Worm (Caenorhabditis elegans): ENCODE results near the gene ZK666.11.

ZK666.11 gene

DNA sequence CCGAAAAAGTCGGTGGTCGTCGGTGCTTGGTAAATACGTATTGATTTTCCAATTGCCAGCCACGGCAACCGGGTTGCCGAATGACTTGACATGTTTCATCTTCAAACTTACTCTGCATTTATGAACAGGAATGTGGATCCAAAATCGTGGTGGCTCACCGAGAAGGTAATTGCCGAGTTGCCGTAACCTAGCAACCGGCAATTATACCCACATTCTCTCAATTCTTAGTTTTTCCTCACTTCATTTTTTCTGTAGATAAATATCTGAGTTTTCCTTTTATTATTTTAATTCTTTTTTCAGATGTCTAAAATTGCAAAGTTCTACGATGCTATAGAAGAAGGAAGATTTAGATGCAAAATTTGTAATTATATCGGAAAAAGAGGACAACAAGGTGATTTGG is 29.7 kb upstream of the ZK666.11 start, which contains the start of gene ZK673.4:
Gene ZK673.4 (plus strand): TSS at position 301 of the 400 bp plus-strand sequence.
- TF ChIP-seq him-1 (tag; optimal IDR thresholded peaks at IDR 0.05): no peak
- no peak for TF ChIP-seq W03F9.2 (tag; optimal IDR thresholded peaks at IDR 0.05)
- no peak for TF ChIP-seq dao-5 (tag; optimal IDR thresholded peaks at IDR 0.05)

DNA sequence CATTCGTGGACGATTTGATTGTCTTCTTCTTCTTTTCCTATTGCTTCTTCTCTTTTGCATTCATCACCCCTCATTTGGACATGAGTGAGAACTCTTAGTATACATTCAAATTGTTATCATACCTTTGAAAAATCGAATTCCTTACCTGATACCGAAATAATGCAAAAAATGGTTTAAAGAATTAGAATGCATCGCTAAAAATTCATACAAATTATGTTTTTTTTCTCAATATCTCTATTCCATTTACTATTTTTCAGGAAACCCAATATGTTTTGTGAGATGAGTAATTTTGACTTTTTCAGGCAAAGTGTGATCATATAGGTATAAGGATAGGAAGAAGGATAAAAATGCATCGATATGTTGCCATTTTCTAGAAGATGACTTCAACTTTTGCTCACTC is 25.3 kb upstream of the ZK666.11 start, which contains the start of gene ZK673.11:
Gene ZK673.11 (plus strand): TSS at position 301 of the 400 bp plus-strand sequence.
- TF ChIP-seq him-1 (tag; optimal IDR thresholded peaks at IDR 0.05) (no peak), W03F9.2 (tag; optimal IDR thresholded peaks at IDR 0.05) (no peak), dao-5 (tag; optimal IDR thresholded peaks at IDR 0.05) (no peak)

ce11 chrII:10461207-10461606 is 21.1 kb upstream of the ZK666.11 start, which contains the start of gene ZK673.5:
TSS of gene ZK673.5 (plus strand) at chrII:10461507.
- TF ChIP-seq W03F9.2 (tag; optimal IDR thresholded peaks at IDR 0.05): no peak
- no peak for TF ChIP-seq him-1 (tag; optimal IDR thresholded peaks at IDR 0.05)
- TF ChIP-seq dao-5 (tag; optimal IDR thresholded peaks at IDR 0.05): no peak

ce11 chrII:10464230-10464920 is 17.9 kb upstream of the ZK666.11 start, which contains the start of the genes ZK673.6 and sdz-37:
TSS of gene ZK673.6 (minus strand) at chrII:10464330.
TSS of gene sdz-37 (plus strand) at chrII:10464870.
- no peak for TF ChIP-seq him-1 (tag; optimal IDR thresholded peaks at IDR 0.05)
- TF ChIP-seq dao-5 (tag; optimal IDR thresholded peaks at IDR 0.05): no peak
- no peak for TF ChIP-seq W03F9.2 (tag; optimal IDR thresholded peaks at IDR 0.05)

DNA sequence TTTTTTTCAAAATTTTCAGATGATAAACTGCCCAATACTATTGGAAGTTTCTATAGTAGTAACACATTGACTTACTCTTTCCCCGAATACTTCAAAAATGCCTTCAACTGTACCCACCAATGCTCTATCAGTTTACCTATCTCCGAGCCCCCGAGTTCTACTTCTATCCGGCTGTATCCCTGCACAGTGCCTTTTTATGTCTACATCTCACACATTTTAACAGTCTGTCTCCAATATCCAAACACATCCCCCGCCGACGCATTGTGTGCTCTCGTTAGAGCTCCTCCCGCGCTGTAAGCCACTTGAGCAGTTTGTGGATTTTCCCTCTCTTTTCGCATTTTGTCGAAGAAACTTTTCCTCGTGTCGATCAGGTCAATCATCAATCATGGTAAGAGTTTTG is 15.8 kb upstream of the ZK666.11 start, which contains the start of gene tnc-2:
Gene tnc-2 (plus strand): TSS at position 301 of the 400 bp plus-strand sequence.
- TF ChIP-seq him-1 (tag; optimal IDR thresholded peaks at IDR 0.05) (no peak), W03F9.2 (tag; optimal IDR thresholded peaks at IDR 0.05) (no peak), dao-5 (tag; optimal IDR thresholded peaks at IDR 0.05) (no peak)

- TF ChIP-seq W03F9.2 (tag; optimal IDR thresholded peaks at IDR 0.05) (no peak), him-1 (tag; optimal IDR thresholded peaks at IDR 0.05) (no peak), dao-5 (tag; optimal IDR thresholded peaks at IDR 0.05) (no peak)
These were observed 12.2 kb upstream of the ZK666.11 start, which contains the start of gene clec-143 for ce11 chrII:10470159-10470558. TSS of gene clec-143 (minus strand) at chrII:10470297.

- TF ChIP-seq dao-5 (tag; optimal IDR thresholded peaks at IDR 0.05): no peak
- no peak for TF ChIP-seq him-1 (tag; optimal IDR thresholded peaks at IDR 0.05)
- no peak for TF ChIP-seq W03F9.2 (tag; optimal IDR thresholded peaks at IDR 0.05)
These were observed 11.1 kb upstream of the ZK666.11 start, which contains the start of gene ZK666.1 for ce11 chrII:10471247-10471646. TSS of gene ZK666.1 (minus strand) at chrII:10471347.

DNA sequence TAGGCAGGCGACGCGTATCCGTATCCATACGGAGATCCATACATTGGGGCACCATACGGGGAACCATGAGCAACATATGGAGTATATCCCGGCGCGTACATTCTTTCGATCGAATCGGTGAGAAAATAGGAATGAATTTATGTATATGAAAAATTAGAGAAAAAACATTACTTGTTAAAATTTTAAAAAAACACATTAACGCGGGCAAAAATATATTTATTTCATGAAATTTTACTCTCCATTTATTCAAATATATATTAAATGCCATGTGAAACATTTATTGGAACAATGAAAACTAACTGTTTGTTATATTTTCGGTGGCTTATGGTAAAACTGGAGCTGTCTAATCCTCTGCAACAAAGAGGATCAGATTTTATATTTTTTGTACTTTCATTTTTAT is 10.5 kb upstream of the ZK666.11 start, which contains the start of gene ZK666.2:
Gene ZK666.2 (minus strand): TSS at position 101 of the 400 bp plus-strand sequence.
- TF ChIP-seq W03F9.2 (tag; optimal IDR thresholded peaks at IDR 0.05) (no peak), him-1 (tag; optimal IDR thresholded peaks at IDR 0.05) (no peak), dao-5 (tag; optimal IDR thresholded peaks at IDR 0.05) (no peak)

DNA sequence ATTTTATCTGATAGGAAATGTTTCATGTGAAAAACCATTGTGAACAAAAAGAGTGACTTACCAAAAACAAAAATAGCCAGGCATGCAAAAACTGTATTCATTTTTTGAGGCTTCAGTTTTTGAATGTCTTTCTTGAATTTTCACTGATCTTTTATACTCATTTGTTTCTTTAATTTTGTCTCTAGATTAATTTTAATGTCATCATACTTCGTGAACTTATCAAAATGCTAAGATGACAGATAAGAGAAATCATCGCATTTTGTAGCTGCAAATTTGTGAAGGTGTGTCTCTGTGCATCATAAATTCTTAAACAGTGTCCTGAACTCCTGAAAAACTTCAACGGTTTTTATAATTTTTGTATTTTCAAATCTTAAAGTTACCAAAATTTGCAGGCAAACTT is 6.3 kb upstream of the ZK666.11 start, which contains the start of gene clec-58:
Gene clec-58 (minus strand): TSS at position 101 of the 400 bp plus-strand sequence.
- TF ChIP-seq W03F9.2 (tag; optimal IDR thresholded peaks at IDR 0.05): no peak
- no peak for TF ChIP-seq dao-5 (tag; optimal IDR thresholded peaks at IDR 0.05)
- TF ChIP-seq him-1 (tag; optimal IDR thresholded peaks at IDR 0.05): no peak

ce11 chrII:10476959-10477358 is 5.4 kb upstream of the ZK666.11 start, which contains the start of gene ZK666.4:
TSS of gene ZK666.4 (plus strand) at chrII:10477259.
- no peak for TF ChIP-seq dao-5 (tag; optimal IDR thresholded peaks at IDR 0.05)
- TF ChIP-seq him-1 (tag; optimal IDR thresholded peaks at IDR 0.05): no peak
- TF ChIP-seq W03F9.2 (tag; optimal IDR thresholded peaks at IDR 0.05): no peak

- no peak for TF ChIP-seq W03F9.2 (tag; optimal IDR thresholded peaks at IDR 0.05)
- no peak for TF ChIP-seq dao-5 (tag; optimal IDR thresholded peaks at IDR 0.05)
- TF ChIP-seq him-1 (tag; optimal IDR thresholded peaks at IDR 0.05): no peak
These were observed 3.0 kb upstream of the ZK666.11 start, which contains the start of gene clec-59 for ce11 chrII:10479348-10479747. TSS of gene clec-59 (minus strand) at chrII:10479448.

ce11 chrII:10480043-10480442 is 2.3 kb upstream of the ZK666.11 start:
- TF ChIP-seq dao-5 (tag; optimal IDR thresholded peaks at IDR 0.05): no peak
- TF ChIP-seq W03F9.2 (tag; optimal IDR thresholded peaks at IDR 0.05): no peak
- TF ChIP-seq him-1 (tag; optimal IDR thresholded peaks at IDR 0.05): no peak

DNA sequence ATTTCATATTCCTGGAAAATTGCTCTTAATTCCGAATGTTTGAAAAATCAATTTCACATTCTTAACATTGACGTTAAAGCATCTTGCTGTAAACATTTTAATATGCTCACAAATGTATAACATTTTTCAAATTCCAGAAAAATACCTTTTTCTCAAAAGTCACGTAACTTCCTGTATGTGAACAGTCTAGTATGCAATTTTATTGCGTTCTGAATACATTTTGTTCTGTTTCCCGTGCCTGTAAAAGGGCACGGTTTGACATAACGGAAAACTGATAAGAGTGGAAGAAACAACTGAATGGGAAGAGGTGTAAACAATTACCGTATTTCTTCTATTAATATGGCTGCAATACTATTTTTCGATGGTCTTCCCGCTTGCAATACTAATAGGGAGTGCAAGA is 577 bp downstream of the ZK666.11 start:
- TF ChIP-seq him-1 (tag; optimal IDR thresholded peaks at IDR 0.05) (no peak), dao-5 (tag; optimal IDR thresholded peaks at IDR 0.05) (no peak), W03F9.2 (tag; optimal IDR thresholded peaks at IDR 0.05) (no peak)

DNA sequence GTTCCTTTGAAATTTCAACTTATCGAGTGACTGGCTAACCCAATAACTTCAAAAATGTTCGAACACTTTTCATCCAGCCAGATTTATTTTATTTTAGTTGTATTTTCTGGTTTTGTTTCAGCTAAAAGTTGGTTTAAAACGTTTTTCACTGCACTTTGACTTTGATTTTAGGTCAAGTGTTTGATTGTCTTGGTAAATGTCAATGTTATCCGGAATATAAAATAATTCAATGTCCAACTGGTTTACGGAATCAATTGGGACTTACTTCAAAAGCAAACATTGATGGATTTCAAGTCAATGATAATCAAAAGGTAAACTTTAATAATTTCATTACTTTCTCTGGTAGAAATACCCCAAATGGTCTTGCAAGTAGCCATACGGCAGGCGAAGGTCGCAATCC is 1.5 kb downstream of the ZK666.11 start:
- TF ChIP-seq dao-5 (tag; optimal IDR thresholded peaks at IDR 0.05) (no peak), him-1 (tag; optimal IDR thresholded peaks at IDR 0.05) (no peak), W03F9.2 (tag; optimal IDR thresholded peaks at IDR 0.05) (no peak)

Measured in whole organism, L4/young adult.